Worm (Caenorhabditis elegans) whole organism, young adult: ENCODE data around the gene F40A3.3.

ENCODE experiments used
- B0035.1 ChIP-seq: sonication (generic microtip); optimal IDR thresholded peaks from 2 replicates; lab custom pipeline; 2016; ENCODE audit warnings: missing genetic modification characterization, mild to moderate bottlenecking, missing compliant biosample characterization, missing genotype, missing genetic modification reagents
- B0261.1 ChIP-seq: sonication (generic microtip); optimal IDR thresholded peaks from 2 replicates; lab custom pipeline; 2016; ENCODE audit warnings: mild to moderate bottlenecking, missing genetic modification characterization, moderate library complexity, missing compliant biosample characterization
- C06A6.2 ChIP-seq: fragments of 200-800 bp; sonication (Bioruptor generic); conservative IDR thresholded peaks from 2 replicates; pipeline ENCODE4 v1.3.6; 2022; ENCODE audit warnings: missing genetic modification characterization, missing compliant biosample characterization
- D2030.7 ChIP-seq: fragments of 200-800 bp; sonication (Bioruptor generic); IDR thresholded peaks from 2 replicates; pipeline ENCODE4 v1.3.6; 2022; ENCODE audit warnings: missing genetic modification reagents, missing genetic modification characterization, missing compliant biosample characterization
- F22D6.2 ChIP-seq: sonication (generic microtip); optimal IDR thresholded peaks from 2 replicates; lab custom pipeline; 2016; ENCODE audit warnings: mild to moderate bottlenecking, missing genetic modification characterization, missing compliant biosample characterization
- F37B4.10 ChIP-seq: fragments of 200-800 bp; sonication (Bioruptor generic); IDR thresholded peaks from 2 replicates; pipeline ENCODE4 v1.3.6; 2022; ENCODE audit warnings: missing genetic modification characterization, missing compliant biosample characterization
- F49E8.2 ChIP-seq: sonication (generic microtip); optimal IDR thresholded peaks from 3 replicates; lab custom pipeline; 2017; ENCODE audit warnings: missing genetic modification characterization, mild to moderate bottlenecking, missing compliant biosample characterization, antibody characterized with exemption, moderate library complexity; ENCODE audit not compliant: insufficient read depth
- K12H6.12 ChIP-seq: fragments of 200-800 bp; sonication (Bioruptor generic); optimal IDR thresholded peaks from 2 replicates; lab custom pipeline; 2018; ENCODE audit warnings: mild to moderate bottlenecking, missing genetic modification characterization, missing compliant biosample characterization
- T07F8.4 ChIP-seq: sonication (generic microtip); optimal IDR thresholded peaks from 2 replicates; lab custom pipeline; 2016; ENCODE audit warnings: mild to moderate bottlenecking, missing genetic modification characterization, moderate library complexity, missing compliant biosample characterization
- T26A5.8 ChIP-seq: sonication (generic microtip); optimal IDR thresholded peaks from 2 replicates; lab custom pipeline; 2016; ENCODE audit warnings: missing genetic modification characterization, missing compliant biosample characterization
- Y53F4B.3 ChIP-seq: fragments of 200-800 bp; sonication (Bioruptor generic); IDR thresholded peaks from 2 replicates; pipeline ENCODE4 v1.3.6; 2022; ENCODE audit warnings: missing genetic modification reagents, missing genetic modification characterization, missing compliant biosample characterization
- Y67H2A.10 ChIP-seq: fragments of 200-800 bp; sonication (Bioruptor generic); conservative IDR thresholded peaks from 2 replicates; pipeline ENCODE4 v1.3.6; 2022; ENCODE audit warnings: missing genetic modification reagents, missing genetic modification characterization, missing compliant biosample characterization
- Y79H2A.3 ChIP-seq: fragments of 200-800 bp; sonication (Bioruptor generic); conservative IDR thresholded peaks from 2 replicates; pipeline ENCODE4 v1.3.6; 2022; ENCODE audit warnings: missing genetic modification reagents, missing genetic modification characterization, missing compliant biosample characterization
- ama-1 ChIP-seq, 3 experiments: fragments of 150-350 bp in 1 of 3; sonication (generic microtip) in 2 of 3; optimal IDR thresholded peaks; 2 replicates each; lab custom pipeline; 2014 to 2018; ENCODE audit warnings: missing biosample characterization in 2 of 3, missing genetic modification characterization in 2 of 3, missing genetic modification reagents in 2 of 3
- aptf-2 ChIP-seq: fragments of 200-800 bp; sonication (Bioruptor generic); conservative IDR thresholded peaks from 2 replicates; pipeline ENCODE4 v1.3.6; 2022; ENCODE audit warnings: missing genetic modification reagents, missing genetic modification characterization, missing compliant biosample characterization
- attf-3 ChIP-seq: fragments of 200-800 bp; sonication (Bioruptor generic); conservative IDR thresholded peaks from 2 replicates; pipeline ENCODE4 v1.3.6; 2022; ENCODE audit warnings: missing genetic modification reagents, missing genetic modification characterization, missing compliant biosample characterization
- bed-1 ChIP-seq: fragments of 200-800 bp; sonication (Bioruptor generic); IDR thresholded peaks from 2 replicates; pipeline ENCODE4 v1.3.6; 2022; ENCODE audit warnings: missing genetic modification reagents, missing genetic modification characterization, missing compliant biosample characterization
- bed-2 ChIP-seq: fragments of 200-800 bp; sonication (Bioruptor generic); IDR thresholded peaks from 2 replicates; pipeline ENCODE4 v1.3.6; 2022; ENCODE audit warnings: missing genetic modification reagents, missing genetic modification characterization, missing compliant biosample characterization
- ccch-3 ChIP-seq: fragments of 200-800 bp; sonication (Bioruptor generic); optimal IDR thresholded peaks from 2 replicates; lab custom pipeline; 2018; ENCODE audit warnings: mild to moderate bottlenecking, missing genetic modification characterization, missing compliant biosample characterization
- cebp-1 ChIP-seq, 2 experiments: fragments of 200-800 bp in 1 of 2; sonication (Bioruptor generic) in 1 of 2; sonication (generic microtip) in 1 of 2; IDR thresholded peaks in 1 of 2; optimal IDR thresholded peaks in 1 of 2; 2 replicates each; pipeline versions ENCODE4 v1.3.6 to Lab custom; 2017 to 2022; ENCODE audit warnings: missing compliant biosample characterization in 2 of 2, missing genetic modification characterization in 2 of 2, mild to moderate bottlenecking in 1 of 2, missing genetic modification reagents in 1 of 2, moderate library complexity in 1 of 2
- cebp-2 ChIP-seq: fragments of 200-800 bp; sonication (Bioruptor generic); IDR thresholded peaks from 2 replicates; pipeline ENCODE4 v1.3.6; 2022; ENCODE audit warnings: missing genetic modification characterization, missing compliant biosample characterization
- ceh-27 ChIP-seq: fragments of 200-800 bp; sonication (Bioruptor generic); optimal IDR thresholded peaks from 2 replicates; lab custom pipeline; 2018; ENCODE audit warnings: mild to moderate bottlenecking, missing genetic modification characterization, moderate library complexity, missing compliant biosample characterization
- chd-7 ChIP-seq: sonication (generic microtip); optimal IDR thresholded peaks from 2 replicates; lab custom pipeline; 2016; ENCODE audit warnings: mild to moderate bottlenecking, missing genetic modification characterization, moderate library complexity, missing compliant biosample characterization
- dox-1 ChIP-seq: fragments of 200-800 bp; sonication (Bioruptor generic); IDR thresholded peaks from 2 replicates; pipeline ENCODE4 v1.3.6; 2022; ENCODE audit warnings: missing genetic modification reagents, missing genetic modification characterization, missing compliant biosample characterization
- dpl-1 ChIP-seq: fragments of 150-350 bp; optimal IDR thresholded peaks from 2 replicates; lab custom pipeline; 2014; ENCODE audit warnings: missing biosample characterization, missing genetic modification reagents, missing genetic modification characterization
- egrh-3 ChIP-seq: fragments of 200-800 bp; sonication (Bioruptor generic); IDR thresholded peaks from 2 replicates; pipeline ENCODE4 v1.3.6; 2022; ENCODE audit warnings: missing genetic modification reagents, missing genetic modification characterization, missing compliant biosample characterization
- ekl-4 ChIP-seq: fragments of 200-800 bp; sonication (Bioruptor generic); IDR thresholded peaks from 2 replicates; pipeline ENCODE4 v1.3.6; 2022; ENCODE audit warnings: missing genetic modification reagents, missing genetic modification characterization, missing compliant biosample characterization
- gei-17 ChIP-seq: fragments of 200-800 bp; sonication (Bioruptor generic); optimal IDR thresholded peaks from 2 replicates; lab custom pipeline; 2018; ENCODE audit warnings: mild to moderate bottlenecking, missing genetic modification characterization, missing compliant biosample characterization
- hlh-12 ChIP-seq: sonication (generic microtip); optimal IDR thresholded peaks from 2 replicates; lab custom pipeline; 2016; ENCODE audit warnings: missing genetic modification characterization, missing compliant biosample characterization
- hmg-20 ChIP-seq: fragments of 200-800 bp; sonication (Bioruptor generic); IDR thresholded peaks from 2 replicates; pipeline ENCODE4 v1.3.6; 2022; ENCODE audit warnings: missing genetic modification reagents, missing genetic modification characterization, missing compliant biosample characterization
- lin-26 ChIP-seq: fragments of 200-800 bp; sonication (Bioruptor generic); IDR thresholded peaks from 2 replicates; pipeline ENCODE4 v1.3.6; 2022; ENCODE audit warnings: missing genetic modification reagents, missing genetic modification characterization, missing compliant biosample characterization
- lin-40 ChIP-seq: sonication (generic microtip); optimal IDR thresholded peaks from 2 replicates; lab custom pipeline; 2016; ENCODE audit warnings: missing genetic modification characterization, mild to moderate bottlenecking, missing compliant biosample characterization, missing genotype, missing genetic modification reagents
- madf-3 ChIP-seq: fragments of 200-800 bp; sonication (Bioruptor generic); IDR thresholded peaks from 2 replicates; pipeline ENCODE4 v1.3.6; 2022; ENCODE audit warnings: missing genetic modification reagents, missing genetic modification characterization, missing compliant biosample characterization
- mes-4 ChIP-seq: sonication (generic microtip); optimal IDR thresholded peaks from 2 replicates; lab custom pipeline; 2016; ENCODE audit warnings: missing genotype, missing genetic modification characterization, missing compliant biosample characterization
- nfya-2 ChIP-seq: fragments of 200-800 bp; sonication (Bioruptor generic); IDR thresholded peaks from 2 replicates; pipeline ENCODE4 v1.3.6; 2022; ENCODE audit warnings: missing genetic modification reagents, missing genetic modification characterization, missing compliant biosample characterization
- nhr-179 ChIP-seq: sonication (generic microtip); optimal IDR thresholded peaks from 2 replicates; lab custom pipeline; 2016; ENCODE audit warnings: mild to moderate bottlenecking, missing genetic modification characterization, missing compliant biosample characterization
- nhr-80 ChIP-seq: sonication (generic microtip); optimal IDR thresholded peaks from 2 replicates; lab custom pipeline; 2016; ENCODE audit warnings: missing genetic modification characterization, missing compliant biosample characterization
- pbrm-1 ChIP-seq: fragments of 200-800 bp; sonication (Bioruptor generic); IDR thresholded peaks from 2 replicates; pipeline ENCODE4 v1.3.6; 2022; ENCODE audit warnings: missing genetic modification reagents, missing genetic modification characterization, missing compliant biosample characterization
- rcor-1 ChIP-seq: fragments of 200-800 bp; sonication (Bioruptor generic); IDR thresholded peaks from 2 replicates; pipeline ENCODE4 v1.3.6; 2022; ENCODE audit warnings: missing genetic modification reagents, missing genetic modification characterization, missing compliant biosample characterization
- snpc-1.3 ChIP-seq: sonication (generic microtip); optimal IDR thresholded peaks from 2 replicates; lab custom pipeline; 2017; ENCODE audit warnings: missing genetic modification characterization, mild to moderate bottlenecking, missing compliant biosample characterization, antibody characterized with exemption, moderate library complexity, missing genotype, missing genetic modification reagents; ENCODE audit not compliant: insufficient read depth
- snpc-3.4 ChIP-seq: sonication (generic microtip); optimal IDR thresholded peaks from 2 replicates; lab custom pipeline; 2017; ENCODE audit warnings: missing genetic modification characterization, mild to moderate bottlenecking, missing compliant biosample characterization, antibody characterized with exemption, moderate library complexity, missing genotype, missing genetic modification reagents
- somi-1 ChIP-seq: fragments of 200-800 bp; sonication (Bioruptor generic); optimal IDR thresholded peaks from 2 replicates; lab custom pipeline; 2018; ENCODE audit warnings: mild to moderate bottlenecking, missing genetic modification characterization, missing compliant biosample characterization
- tbp1 ChIP-seq: fragments of 200-800 bp; sonication (Bioruptor generic); optimal IDR thresholded peaks from 2 replicates; lab custom pipeline; 2018; ENCODE audit warnings: mild to moderate bottlenecking, missing genetic modification characterization, missing compliant biosample characterization
- tlf-1 ChIP-seq: fragments of 200-800 bp; sonication (Bioruptor generic); optimal IDR thresholded peaks from 2 replicates; lab custom pipeline; 2018; ENCODE audit warnings: mild to moderate bottlenecking, missing genetic modification characterization, missing compliant biosample characterization
- zfh-2 ChIP-seq: fragments of 200-800 bp; sonication (Bioruptor generic); conservative IDR thresholded peaks from 2 replicates; pipeline ENCODE4 v1.3.6; 2022; ENCODE audit warnings: missing genetic modification reagents, missing genetic modification characterization, missing compliant biosample characterization
- ztf-18 ChIP-seq: sonication (generic microtip); optimal IDR thresholded peaks from 2 replicates; lab custom pipeline; 2016; ENCODE audit warnings: missing genotype, mild to moderate bottlenecking, missing genetic modification characterization, missing compliant biosample characterization
- ztf-22 ChIP-seq: fragments of 200-800 bp; sonication (Bioruptor generic); optimal IDR thresholded peaks from 2 replicates; lab custom pipeline; 2018; ENCODE audit warnings: mild to moderate bottlenecking, missing genetic modification characterization, moderate library complexity, missing compliant biosample characterization
- ztf-28 ChIP-seq: fragments of 200-800 bp; sonication (Bioruptor generic); IDR thresholded peaks from 2 replicates; pipeline ENCODE4 v1.3.6; 2022; ENCODE audit warnings: missing genetic modification reagents, missing genetic modification characterization, missing compliant biosample characterization
- ztf-6 ChIP-seq: fragments of 200-800 bp; sonication (Bioruptor generic); IDR thresholded peaks from 2 replicates; pipeline ENCODE4 v1.3.6; 2022; ENCODE audit warnings: missing genetic modification reagents, missing genetic modification characterization, missing compliant biosample characterization

Gene F40A3.3

DNA sequence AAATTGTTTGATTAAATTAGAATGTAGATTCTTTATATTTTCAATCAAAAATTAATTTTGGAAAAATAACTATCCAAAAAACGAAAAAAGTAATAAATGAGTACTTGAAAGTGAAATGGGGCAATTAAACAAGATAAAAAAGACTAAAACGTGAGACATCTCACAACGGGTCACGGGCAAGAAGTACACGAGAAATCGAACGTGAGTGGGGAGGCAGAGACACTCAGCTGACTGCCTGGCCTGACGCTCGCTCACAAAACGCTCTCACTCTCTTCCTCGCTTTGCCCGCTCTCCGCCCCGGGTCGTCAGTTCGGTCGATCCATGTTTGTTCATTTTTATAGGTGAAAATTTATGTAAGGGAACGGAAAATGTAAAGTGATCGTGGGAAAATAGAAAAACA lies 29.0 kb upstream of the F40A3.3 start (continued):
- TF ChIP-seq cebp-1 (GFP tag; IDR thresholded peaks at IDR 0.05; lab: Robert Waterston, UW) = no peak
- TF ChIP-seq cebp-1 (tag; optimal IDR thresholded peaks at IDR 0.05; lab: Kevin White, UChicago) = peak; percentile 65
- no peak for TF ChIP-seq tbp1
- TF ChIP-seq K12H6.12 (tag; lab: Kevin White, UChicago) = no peak
- no peak for TF ChIP-seq ama-1 (optimal IDR thresholded peaks at IDR 0.05; lab: Kevin White, UChicago)
- no peak for TF ChIP-seq ama-1 (GFP tag; optimal IDR thresholded peaks at IDR 0.05; lab: Kevin White, UChicago)
- TF ChIP-seq hlh-12 (tag; lab: Kevin White, UChicago) = no peak
- no peak for TF ChIP-seq somi-1 (GFP tag; lab: Kevin White, UChicago)
- no peak for TF ChIP-seq F49E8.2
- no peak for TF ChIP-seq F22D6.2 (tag; lab: Kevin White, UChicago)
- no peak for TF ChIP-seq F37B4.10
- TF ChIP-seq chd-7 = no peak
- TF ChIP-seq attf-3 (GFP tag; lab: Robert Waterston, UW) = no peak
- no peak for TF ChIP-seq ztf-28 (GFP tag; lab: Robert Waterston, UW)
- TF ChIP-seq lin-26 (GFP tag; lab: Robert Waterston, UW) = no peak
- no peak for TF ChIP-seq snpc-1.3
- no peak for TF ChIP-seq ztf-6 (GFP tag; lab: Robert Waterston, UW)
- TF ChIP-seq ztf-18 (tag; lab: Kevin White, UChicago) = no peak
- TF ChIP-seq ekl-4 = no peak
- TF ChIP-seq ccch-3 (GFP tag; lab: Kevin White, UChicago) = no peak
- no peak for TF ChIP-seq pbrm-1 (GFP tag; lab: Robert Waterston, UW)
- peak; percentile 49 for TF ChIP-seq nhr-80 (tag; lab: Kevin White, UChicago)
- TF ChIP-seq rcor-1 = no peak
- no peak for TF ChIP-seq Y67H2A.10
- no peak for TF ChIP-seq T26A5.8 (tag; lab: Kevin White, UChicago)
- no peak for TF ChIP-seq nhr-179 (tag; lab: Kevin White, UChicago)
- TF ChIP-seq tlf-1 = no peak
- no peak for TF ChIP-seq ztf-22 (GFP tag; lab: Kevin White, UChicago)
- no peak for TF ChIP-seq Y79H2A.3
- peak; percentile 10 for TF ChIP-seq lin-40 (tag; lab: Kevin White, UChicago)
- TF ChIP-seq cebp-2 (GFP tag; lab: Robert Waterston, UW) = no peak
- peak; percentile 57; the same call in 1 of the 2 replicates for TF ChIP-seq egrh-3
- TF ChIP-seq Y53F4B.3 = no peak
- no peak for TF ChIP-seq bed-1
- peak; percentile 90 for TF ChIP-seq zfh-2 (GFP tag; lab: Robert Waterston, UW)
- no peak for TF ChIP-seq nfya-2 (GFP tag; lab: Robert Waterston, UW)
- TF ChIP-seq dox-1 (GFP tag; lab: Robert Waterston, UW) = peak; percentile 50; the same call in 1 of the 2 replicates
- TF ChIP-seq madf-3 (GFP tag; lab: Robert Waterston, UW) = no peak
- no peak for TF ChIP-seq snpc-3.4
- no peak for TF ChIP-seq B0035.1
- no peak for TF ChIP-seq T07F8.4 (tag; lab: Kevin White, UChicago)
- TF ChIP-seq ceh-27 (GFP tag; lab: Kevin White, UChicago) = peak; percentile 33
- TF ChIP-seq bed-2 (GFP tag; lab: Robert Waterston, UW) = no peak
- no peak for TF ChIP-seq hmg-20 (GFP tag; lab: Robert Waterston, UW)
- TF ChIP-seq mes-4 = no peak
- no peak for TF ChIP-seq gei-17 (GFP tag; lab: Kevin White, UChicago)
- no peak for TF ChIP-seq C06A6.2 (GFP tag; lab: Robert Waterston, UW)
- TF ChIP-seq B0261.1 = no peak
- no peak for TF ChIP-seq dpl-1 (GFP tag; lab: Kevin White, UChicago)
- no peak for TF ChIP-seq D2030.7 (GFP tag; lab: Robert Waterston, UW)
- TF ChIP-seq aptf-2 (GFP tag; lab: Robert Waterston, UW) = no peak
